Worm (Caenorhabditis elegans): Measurements from ENCODE around the gene lact-6.

lact-6 gene

DNA sequence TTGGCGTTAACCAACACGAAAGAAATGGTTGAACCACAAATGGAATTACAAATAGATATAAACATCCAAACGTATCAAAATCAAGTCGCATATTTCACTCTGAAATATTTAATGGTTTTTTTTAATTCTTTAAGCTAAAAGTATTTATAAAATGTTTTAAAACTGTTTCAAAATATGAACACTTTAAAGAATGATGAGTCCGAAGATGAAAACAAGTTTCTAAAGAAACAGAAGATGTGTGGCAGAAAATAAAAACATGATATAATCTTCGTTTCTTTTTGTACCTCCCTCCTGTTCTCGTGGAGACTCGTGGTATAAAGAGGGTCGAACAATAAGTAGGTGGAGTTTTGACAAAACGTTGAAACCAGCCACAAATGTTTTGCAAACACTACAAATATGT is at the start of gene lact-6:
TSS of gene lact-6 (minus strand) at position 101 of the 400 bp plus-strand sequence.
- TF ChIP-seq peb-1 (tag; optimal IDR thresholded peaks at IDR 0.05) (no peak), skn-1 (tag; optimal IDR thresholded peaks at IDR 0.05) (no peak)

DNA sequence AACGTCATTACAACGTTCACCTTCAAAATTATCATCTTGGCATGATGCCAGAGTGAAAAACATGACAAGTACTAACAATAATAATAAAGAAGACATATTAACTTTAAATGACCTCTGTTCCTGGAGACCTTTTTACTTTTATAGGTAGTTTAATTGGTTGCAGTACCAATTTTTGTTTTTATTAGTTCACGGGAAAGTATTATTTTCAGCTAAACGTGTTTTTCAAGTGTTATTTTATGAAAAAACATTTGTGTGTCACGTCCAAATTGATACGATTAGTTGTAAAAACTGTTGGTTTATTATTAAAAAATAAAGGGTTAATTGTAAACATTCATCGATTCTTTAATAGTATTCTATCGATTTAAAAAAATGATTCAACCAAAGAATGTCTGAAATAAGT is 44.6 kb upstream of the lact-6 start, which contains the start of gene grl-24:
TSS of gene grl-24 (minus strand) at position 101 of the 400 bp plus-strand sequence.
- no peak for TF ChIP-seq lin-11 (tag; optimal IDR thresholded peaks at IDR 0.05)
- no peak for TF ChIP-seq egl-27 (tag; optimal IDR thresholded peaks at IDR 0.05)
- TF ChIP-seq nhr-12 (tag; optimal IDR thresholded peaks at IDR 0.05) = no peak
- no peak for TF ChIP-seq elt-1 (tag; optimal IDR thresholded peaks at IDR 0.05)
- TF ChIP-seq zag-1 (tag; optimal IDR thresholded peaks at IDR 0.05) = no peak
- no peak for TF ChIP-seq blmp-1 (tag; optimal IDR thresholded peaks at IDR 0.05; ENCODE audit: insufficient read depth)
- no peak for TF ChIP-seq ztf-1 (GFP tag; conservative IDR thresholded peaks at IDR 0.05)
- no peak for TF ChIP-seq F13H6.1 (tag; optimal IDR thresholded peaks at IDR 0.05)
- TF ChIP-seq nhr-6 (tag; optimal IDR thresholded peaks at IDR 0.05) = no peak
- TF ChIP-seq sma-3 (GFP tag; optimal IDR thresholded peaks at IDR 0.05) = no peak
- TF ChIP-seq lsy-2 (tag; optimal IDR thresholded peaks at IDR 0.05) = no peak
- no peak for TF ChIP-seq elt-3 (tag; optimal IDR thresholded peaks at IDR 0.05)
- no peak for TF ChIP-seq peb-1 (tag; optimal IDR thresholded peaks at IDR 0.05)
- TF ChIP-seq mdl-1 (tag; optimal IDR thresholded peaks at IDR 0.05) = no peak
- TF ChIP-seq ztf-11 (tag; optimal IDR thresholded peaks at IDR 0.05) = no peak

DNA sequence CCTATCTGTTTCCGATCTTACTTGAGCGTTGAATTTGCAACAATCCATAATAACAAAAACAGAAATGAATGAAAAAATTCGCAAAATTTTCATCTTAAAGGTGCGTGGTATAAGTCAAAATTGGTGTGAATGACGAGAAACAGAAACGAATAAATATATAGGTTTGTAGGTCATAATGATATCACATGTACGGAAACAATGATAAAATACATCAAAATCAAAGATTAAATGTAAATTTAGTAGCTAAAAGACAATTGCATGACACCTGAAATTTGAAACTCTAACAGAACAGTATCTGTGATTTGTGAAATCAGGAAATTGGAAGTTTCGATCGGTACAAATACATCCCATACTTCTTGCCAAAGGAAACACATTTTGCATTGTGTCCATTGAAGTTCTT is 44.1 kb upstream of the lact-6 start, which contains the start of gene F11E6.9:
TSS of gene F11E6.9 (minus strand) at position 101 of the 400 bp plus-strand sequence.
- no peak for TF ChIP-seq blmp-1 (tag; optimal IDR thresholded peaks at IDR 0.05; ENCODE audit: insufficient read depth)
- TF ChIP-seq F13H6.1 (tag; optimal IDR thresholded peaks at IDR 0.05) = no peak
- TF ChIP-seq C34F6.9 (tag; optimal IDR thresholded peaks at IDR 0.05) = no peak
- no peak for TF ChIP-seq aly-2 (tag; optimal IDR thresholded peaks at IDR 0.05)
- TF ChIP-seq ztf-11 (tag; optimal IDR thresholded peaks at IDR 0.05) = no peak
- no peak for TF ChIP-seq R02D3.7 (tag; optimal IDR thresholded peaks at IDR 0.05)
- no peak for TF ChIP-seq lin-11 (tag; optimal IDR thresholded peaks at IDR 0.05)
- no peak for TF ChIP-seq nhr-25 (tag; optimal IDR thresholded peaks at IDR 0.05)
- no peak for TF ChIP-seq ztf-1 (GFP tag; conservative IDR thresholded peaks at IDR 0.05)
- no peak for TF ChIP-seq mbf-1 (tag; optimal IDR thresholded peaks at IDR 0.05)
- no peak for TF ChIP-seq crh-2 (tag; optimal IDR thresholded peaks at IDR 0.05)
- no peak for TF ChIP-seq ZK546.5 (tag; optimal IDR thresholded peaks at IDR 0.05)
- no peak for TF ChIP-seq zag-1 (tag; optimal IDR thresholded peaks at IDR 0.05)
- no peak for TF ChIP-seq lin-13 (GFP tag; optimal IDR thresholded peaks at IDR 0.05)
- no peak for TF ChIP-seq nhr-129 (tag; optimal IDR thresholded peaks at IDR 0.05)

DNA sequence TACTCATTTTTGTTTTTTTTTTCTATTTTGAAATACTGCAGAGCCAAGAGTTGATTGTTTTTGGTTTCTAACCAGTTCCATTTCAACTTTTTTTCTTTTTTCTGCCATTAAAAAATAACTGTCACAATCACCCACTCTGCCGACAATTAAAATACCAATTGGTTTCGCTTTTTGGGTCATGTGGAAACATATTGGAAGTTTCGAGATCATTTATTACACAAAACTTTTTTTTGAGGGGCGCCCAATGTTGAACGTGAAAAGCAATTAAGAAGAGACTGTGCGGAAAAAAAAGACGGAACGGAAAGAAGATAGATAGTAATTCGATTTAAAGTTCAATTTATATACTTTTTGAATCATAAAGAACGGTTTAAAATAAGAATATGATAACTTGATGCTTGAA is 42.9 kb upstream of the lact-6 start:
- TF ChIP-seq nhr-25 (tag; optimal IDR thresholded peaks at IDR 0.05) (peak; percentile 78), peb-1 (tag; optimal IDR thresholded peaks at IDR 0.05) (no peak), ztf-11 (tag; optimal IDR thresholded peaks at IDR 0.05) (no peak), nhr-237 (tag; optimal IDR thresholded peaks at IDR 0.05) (no peak), crh-2 (tag; optimal IDR thresholded peaks at IDR 0.05) (peak; percentile 4), unc-55 (GFP tag; optimal IDR thresholded peaks at IDR 0.05) (no peak), snpc-4 (tag; optimal IDR thresholded peaks at IDR 0.05) (no peak), blmp-1 (tag; optimal IDR thresholded peaks at IDR 0.05; ENCODE audit: insufficient read depth) (peak; percentile 64)

DNA sequence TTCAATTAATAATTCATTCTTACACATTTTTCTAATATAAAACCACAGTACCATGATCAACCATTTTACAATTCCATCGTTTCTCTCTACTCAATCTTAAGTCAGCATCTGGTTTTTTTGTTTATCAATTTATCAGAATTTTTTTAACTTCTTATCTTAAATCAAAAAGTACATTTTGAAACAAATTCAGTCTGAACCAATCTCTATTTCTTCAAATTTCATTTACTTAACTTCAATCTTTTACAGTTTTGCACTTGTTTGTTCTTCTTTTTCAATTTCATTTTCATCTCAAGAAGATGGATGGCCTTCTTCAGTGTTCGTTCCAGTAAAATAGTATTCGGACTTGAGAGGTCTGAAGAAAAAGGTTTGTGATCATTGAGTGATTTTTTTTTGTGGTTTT is 41.8 kb upstream of the lact-6 start, which contains the start of gene gba-3:
TSS of gene gba-3 (plus strand) at position 301 of the 400 bp plus-strand sequence.
- peak; percentile 18 for TF ChIP-seq blmp-1 (tag; optimal IDR thresholded peaks at IDR 0.05; ENCODE audit: insufficient read depth)
- peak; percentile 47 for TF ChIP-seq nhr-25 (tag; optimal IDR thresholded peaks at IDR 0.05)
- TF ChIP-seq mdl-1 (tag; optimal IDR thresholded peaks at IDR 0.05) = no peak
- peak; percentile 8 for TF ChIP-seq sma-9 (GFP tag; optimal IDR thresholded peaks at IDR 0.05)
- no peak for TF ChIP-seq sma-9 (tag; optimal IDR thresholded peaks at IDR 0.05)

DNA sequence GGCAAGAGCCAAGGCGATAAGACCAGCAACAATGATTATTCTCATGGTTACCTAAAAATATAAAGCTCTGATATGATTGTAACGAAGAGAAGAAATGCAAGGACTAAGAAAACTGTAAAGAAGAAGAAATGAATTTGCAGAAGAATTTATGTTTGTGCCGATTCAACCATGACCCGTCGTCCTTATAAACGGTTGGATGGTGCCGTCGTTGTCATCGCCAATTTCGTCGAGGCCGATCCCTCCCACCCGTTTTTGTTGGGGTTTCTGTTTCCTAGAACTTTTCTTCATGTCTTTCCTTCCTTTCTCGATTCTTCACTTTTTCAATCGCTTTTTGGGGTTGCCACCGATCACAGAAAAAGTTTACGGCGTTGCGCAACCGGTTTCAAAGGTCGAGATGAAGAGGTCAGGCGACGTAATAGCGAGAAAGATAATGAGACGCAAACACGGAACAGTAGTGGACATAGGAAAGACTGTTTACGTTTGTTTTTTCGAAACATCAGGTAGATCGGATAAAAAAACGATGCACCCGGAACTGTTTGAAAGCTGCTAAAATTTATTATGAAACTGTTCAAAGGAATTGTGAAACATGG is 40.8 kb upstream of the lact-6 start, which contains the start of gene epic-1:
TSS of gene epic-1 (minus strand) at position 51 of the 590 bp plus-strand sequence.
- no peak for TF ChIP-seq elt-3 (tag; optimal IDR thresholded peaks at IDR 0.05)
- TF ChIP-seq unc-39 (tag; optimal IDR thresholded peaks at IDR 0.05) = no peak
- TF ChIP-seq nhr-25 (tag; optimal IDR thresholded peaks at IDR 0.05) = peak; percentile 82
- no peak for TF ChIP-seq unc-55 (GFP tag; optimal IDR thresholded peaks at IDR 0.05)
- TF ChIP-seq lin-11 (tag; optimal IDR thresholded peaks at IDR 0.05) = no peak
- peak; percentile 14 for TF ChIP-seq ama-1 (optimal IDR thresholded peaks at IDR 0.05)
- no peak for TF ChIP-seq ZK546.5 (tag; optimal IDR thresholded peaks at IDR 0.05)
- peak; percentile 44 for TF ChIP-seq nhr-129 (tag; optimal IDR thresholded peaks at IDR 0.05)
- TF ChIP-seq F13H6.1 (tag; optimal IDR thresholded peaks at IDR 0.05) = no peak
- TF ChIP-seq elt-1 (tag; optimal IDR thresholded peaks at IDR 0.05) = no peak
- no peak for TF ChIP-seq ztf-4 (tag; optimal IDR thresholded peaks at IDR 0.05)
- no peak for TF ChIP-seq lin-13 (GFP tag; optimal IDR thresholded peaks at IDR 0.05)
- no peak for TF ChIP-seq aly-2 (tag; optimal IDR thresholded peaks at IDR 0.05)
- TF ChIP-seq mbf-1 (tag; optimal IDR thresholded peaks at IDR 0.05) = no peak
- TF ChIP-seq gmeb-1 (tag; optimal IDR thresholded peaks at IDR 0.05) = no peak
- peak; percentile 35 for TF ChIP-seq egl-27 (tag; optimal IDR thresholded peaks at IDR 0.05)
- peak; percentile 2 for TF ChIP-seq crh-2 (tag; optimal IDR thresholded peaks at IDR 0.05)
- TF ChIP-seq unc-62 (GFP tag; optimal IDR thresholded peaks at IDR 0.05) = no peak
- TF ChIP-seq nhr-6 (tag; optimal IDR thresholded peaks at IDR 0.05) = no peak
- peak; percentile 45 for TF ChIP-seq blmp-1 (tag; optimal IDR thresholded peaks at IDR 0.05; ENCODE audit: insufficient read depth)
- peak; percentile 41 for TF ChIP-seq sma-3 (GFP tag; optimal IDR thresholded peaks at IDR 0.05)
- no peak for TF ChIP-seq nhr-11 (tag; optimal IDR thresholded peaks at IDR 0.05)
- TF ChIP-seq mab-5 (tag; optimal IDR thresholded peaks at IDR 0.05) = no peak
- TF ChIP-seq lin-39 (tag; optimal IDR thresholded peaks at IDR 0.05) = no peak
- TF ChIP-seq sem-4 (tag; optimal IDR thresholded peaks at IDR 0.05) = peak; percentile 24
